Worm (Caenorhabditis elegans): ENCODE measurements around the gene tnt-4.
A peak's percentile ranks its signal among the peaks of the same experiment; 100 is the strongest.

The tnt-4 gene

DNA sequence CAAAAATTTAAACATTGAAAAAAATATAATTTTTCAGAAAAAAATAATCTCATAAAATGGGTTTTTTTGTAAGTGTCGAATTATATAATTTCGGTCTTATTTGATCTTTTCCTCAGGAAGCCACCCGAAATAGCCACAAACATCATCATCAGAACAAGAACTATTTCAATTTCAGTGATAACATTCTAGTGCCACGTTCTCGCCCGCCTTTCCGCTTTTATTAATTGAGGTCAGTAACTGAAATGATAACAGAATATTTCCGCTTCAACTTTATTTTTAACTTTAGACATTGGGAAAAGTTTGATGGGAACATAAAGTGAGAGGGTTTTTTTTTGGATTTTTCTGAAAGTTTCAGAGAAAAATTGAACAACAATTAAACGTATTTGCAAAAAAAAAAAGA is 3.5 kb downstream of the tnt-4 start (continued):
- TF ChIP-seq unc-62 (GFP tag; optimal IDR thresholded peaks at IDR 0.05 in 1 of 2) (peak in 1 of 2 experiments; percentile 30), unc-62 (tag; optimal IDR thresholded peaks at IDR 0.05) (no peak), pqm-1 (tag; optimal IDR thresholded peaks at IDR 0.05) (peak; percentile 83), ces-1 (GFP tag; optimal IDR thresholded peaks at IDR 0.05) (no peak), tra-1 (GFP tag; IDR thresholded peaks at IDR 0.05) (no peak), zag-1 (tag; optimal IDR thresholded peaks at IDR 0.05) (no peak), hlh-11 (tag; optimal IDR thresholded peaks at IDR 0.05) (peak; percentile 8), attf-4 (tag; optimal IDR thresholded peaks at IDR 0.05) (no peak), hmg-1.1 (GFP tag; IDR thresholded peaks at IDR 0.05) (no peak)

DNA sequence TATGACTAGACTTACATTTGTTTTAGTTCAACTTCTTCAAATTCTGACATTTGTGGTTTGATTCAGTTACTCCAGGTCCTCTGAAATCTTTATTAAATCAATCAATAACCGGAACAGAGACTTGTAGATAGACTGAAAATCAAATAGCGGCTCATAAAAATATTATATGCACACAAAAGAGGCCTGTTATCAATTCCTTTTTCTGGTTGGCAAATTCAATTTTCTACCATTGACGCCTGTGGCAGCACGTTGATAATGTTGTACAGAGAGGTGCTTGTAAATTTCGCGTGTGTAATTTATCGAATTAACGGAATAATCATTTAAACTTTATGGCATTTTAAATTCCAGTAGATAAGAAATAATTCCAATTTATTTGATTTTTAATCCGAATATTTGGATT is 5.8 kb downstream of the tnt-4 start, which contains the start of gene T08B1.1:
Gene T08B1.1 (minus strand): TSS at position 92 of the 400 bp plus-strand sequence.
- TF ChIP-seq mdl-1 (tag; optimal IDR thresholded peaks at IDR 0.05) = peak in 1 of 2 experiments; percentile 5
- TF ChIP-seq lin-1 (GFP tag; IDR thresholded peaks at IDR 0.05) = no peak; the same call in 1 of the 2 replicates
- peak; percentile 45; the same call in 1 of the 2 replicates for TF ChIP-seq ceh-20 (GFP tag; IDR thresholded peaks at IDR 0.05)
- TF ChIP-seq duxl-1 (tag; optimal IDR thresholded peaks at IDR 0.05; ENCODE audit: poor library complexity) = no peak
- TF ChIP-seq dve-1 (tag; optimal IDR thresholded peaks at IDR 0.05; ENCODE audit: insufficient read depth) = peak; percentile 42
- peak; percentile 36 for TF ChIP-seq hlh-11 (tag; optimal IDR thresholded peaks at IDR 0.05)
- no peak for TF ChIP-seq daf-16 (GFP tag; optimal IDR thresholded peaks at IDR 0.05)
- peak; percentile 68 for TF ChIP-seq daf-16 (tag; optimal IDR thresholded peaks at IDR 0.05)
- TF ChIP-seq php-3 (GFP tag; IDR thresholded peaks at IDR 0.05) = peak; percentile 94
- peak; percentile 0 for TF ChIP-seq nhr-28 (tag; optimal IDR thresholded peaks at IDR 0.05)
- peak; percentile 89 for TF ChIP-seq pqm-1 (tag; optimal IDR thresholded peaks at IDR 0.05)

DNA sequence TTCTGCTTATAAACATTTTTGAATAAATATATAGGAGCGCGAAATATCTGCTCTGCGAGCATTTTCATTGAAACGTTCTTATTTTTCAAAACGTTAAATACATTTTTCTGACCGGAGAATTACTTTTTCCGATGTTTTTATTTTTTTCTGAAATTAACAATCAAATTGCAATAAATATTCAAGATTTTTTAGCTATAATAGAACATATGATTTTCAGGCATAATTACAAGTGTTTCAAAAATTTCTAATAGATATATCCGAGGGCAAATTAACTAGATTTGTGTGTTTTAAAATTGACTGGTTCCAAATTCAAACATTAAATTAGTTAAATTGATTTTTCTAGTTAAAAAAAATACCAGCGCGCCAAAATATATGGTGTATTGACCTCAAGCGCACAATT is 13.8 kb downstream of the tnt-4 start, which contains the start of gene T08B1.4:
Gene T08B1.4 (plus strand): TSS at position 301 of the 400 bp plus-strand sequence.
- TF ChIP-seq lir-3 (tag; optimal IDR thresholded peaks at IDR 0.05) (no peak), ztf-11 (tag; optimal IDR thresholded peaks at IDR 0.05) (no peak), lin-39 (tag; optimal IDR thresholded peaks at IDR 0.05) (no peak), F37D6.2 (tag; optimal IDR thresholded peaks at IDR 0.05) (no peak), unc-62 (GFP tag; optimal IDR thresholded peaks at IDR 0.05 in 1 of 2) (no peak), unc-62 (tag; optimal IDR thresholded peaks at IDR 0.05) (no peak), dmd-8 (GFP tag; IDR thresholded peaks at IDR 0.05) (no peak), lsy-2 (tag; optimal IDR thresholded peaks at IDR 0.05) (no peak), hif-1 (tag; optimal IDR thresholded peaks at IDR 0.05) (no peak), ceh-20 (GFP tag; IDR thresholded peaks at IDR 0.05) (no peak), ztf-7 (tag; optimal IDR thresholded peaks at IDR 0.05) (no peak), snpc-1.2 (GFP tag; IDR thresholded peaks at IDR 0.05) (no peak), zip-2 (tag; optimal IDR thresholded peaks at IDR 0.05) (no peak), D1046.2 (GFP tag; IDR thresholded peaks at IDR 0.05) (no peak)

DNA sequence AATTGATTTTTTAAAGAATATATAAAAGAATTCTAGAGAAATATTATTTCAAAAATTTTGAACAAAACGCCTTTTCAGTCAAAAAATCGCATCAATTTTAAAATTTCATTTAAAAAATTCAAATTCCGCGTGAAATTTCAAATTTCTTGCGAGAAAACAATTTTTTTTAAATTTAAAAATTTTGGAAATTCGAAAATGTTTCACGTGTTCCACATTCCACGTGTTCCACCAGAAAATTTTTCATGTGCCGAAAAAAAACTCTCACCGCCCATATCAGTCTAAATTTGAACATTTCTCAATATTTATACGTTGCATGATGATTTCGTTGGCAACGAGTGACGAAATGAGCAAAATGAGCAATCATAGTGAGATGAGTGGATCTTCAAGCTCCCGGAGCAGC is 17.7 kb downstream of the tnt-4 start, which contains the start of gene fbxa-201:
Gene fbxa-201 (plus strand): TSS at position 301 of the 400 bp plus-strand sequence.
- TF ChIP-seq F49E8.2 (tag; optimal IDR thresholded peaks at IDR 0.05; ENCODE audit: borderline replicate concordance) (no peak), skn-1 (tag; optimal IDR thresholded peaks at IDR 0.05) (no peak), ZK337.2 (GFP tag; IDR thresholded peaks at IDR 0.05) (no peak), mxl-2 (GFP tag; conservative IDR thresholded peaks at IDR 0.05) (no peak), F44E2.7 (GFP tag; IDR thresholded peaks at IDR 0.05) (no peak), ama-1 (optimal IDR thresholded peaks at IDR 0.05) (no peak), unc-39 (tag; optimal IDR thresholded peaks at IDR 0.05) (no peak), madf-9 (GFP tag; conservative IDR thresholded peaks at IDR 0.05) (no peak), rbr-2 (tag; optimal IDR thresholded peaks at IDR 0.05) (no peak), nhr-48 (tag; optimal IDR thresholded peaks at IDR 0.05) (no peak), hif-1 (tag; optimal IDR thresholded peaks at IDR 0.05) (no peak), nhr-28 (tag; optimal IDR thresholded peaks at IDR 0.05) (no peak), lim-7 (GFP tag; IDR thresholded peaks at IDR 0.05) (no peak), set-16 (GFP tag; IDR thresholded peaks at IDR 0.05) (no peak), daf-16 (GFP tag; optimal IDR thresholded peaks at IDR 0.05) (no peak), daf-16 (tag; optimal IDR thresholded peaks at IDR 0.05) (no peak), tra-1 (GFP tag; IDR thresholded peaks at IDR 0.05) (no peak), nhr-111 (GFP tag; optimal IDR thresholded peaks at IDR 0.05) (no peak), zag-1 (tag; optimal IDR thresholded peaks at IDR 0.05) (no peak), cey-2 (tag; optimal IDR thresholded peaks at IDR 0.05; ENCODE audit: borderline replicate concordance, insufficient read depth) (no peak), ceh-44 (GFP tag; IDR thresholded peaks at IDR 0.05) (no peak)
